Worm (Caenorhabditis elegans) whole organism, early embryonic: ENCODE measurements around the gene C30G12.1.

Source experiments
- aly-1 ChIP-seq: sonication (generic microtip); optimal IDR thresholded peaks from 2 replicates; lab custom pipeline; 2016; ENCODE audit warnings: missing genetic modification characterization, missing compliant biosample characterization
- ama-1 ChIP-seq: fragments of 150-350 bp; optimal IDR thresholded peaks from 2 replicates; lab custom pipeline; 2014
- ceh-36 ChIP-seq: sonication (generic microtip); optimal IDR thresholded peaks from 2 replicates; lab custom pipeline; 2016; ENCODE audit warnings: missing genetic modification characterization, inconsistent platforms, missing compliant biosample characterization
- ets-7 ChIP-seq: sonication (generic microtip); optimal IDR thresholded peaks from 2 replicates; lab custom pipeline; 2016; ENCODE audit warnings: missing genotype, missing genetic modification characterization, missing compliant biosample characterization
- flt-1 ChIP-seq: fragments of 200-800 bp; sonication (Bioruptor generic); IDR thresholded peaks from 2 replicates; pipeline ENCODE4 v1.3.6; 2022; ENCODE audit warnings: missing genetic modification characterization, missing compliant biosample characterization
- hmg-4 ChIP-seq: fragments of 200-800 bp; sonication (Bioruptor generic); optimal IDR thresholded peaks from 2 replicates; lab custom pipeline; 2018; ENCODE audit warnings: mild to moderate bottlenecking, missing genetic modification characterization, missing compliant biosample characterization
- hnd-1 ChIP-seq: sonication (generic microtip); optimal IDR thresholded peaks from 2 replicates; lab custom pipeline; 2016; ENCODE audit warnings: missing genetic modification characterization, missing compliant biosample characterization
- pes-1 ChIP-seq: fragments of 200-800 bp; sonication (Bioruptor generic); IDR thresholded peaks from 2 replicates; pipeline ENCODE4 v1.3.6; 2022; ENCODE audit warnings: missing genetic modification reagents, missing genetic modification characterization, missing compliant biosample characterization
- scrt-1 ChIP-seq: fragments of 200-800 bp; sonication (Bioruptor generic); IDR thresholded peaks from 2 replicates; pipeline ENCODE4 v1.3.6; 2022; ENCODE audit warnings: missing genetic modification characterization, missing compliant biosample characterization
- sea-1 ChIP-seq: fragments of 200-800 bp; sonication (Bioruptor generic); conservative IDR thresholded peaks from 2 replicates; pipeline ENCODE4 v1.3.6; 2022; ENCODE audit warnings: missing genetic modification characterization, missing compliant biosample characterization
- tbx-11 ChIP-seq: fragments of 200-800 bp; sonication (Bioruptor generic); IDR thresholded peaks from 2 replicates; pipeline ENCODE4 v1.3.6; 2022; ENCODE audit warnings: missing genetic modification characterization, missing compliant biosample characterization
- tbx-37 ChIP-seq: fragments of 200-800 bp; sonication (Bioruptor generic); conservative IDR thresholded peaks from 2 replicates; pipeline ENCODE4 v1.3.6; 2022; ENCODE audit warnings: missing genetic modification reagents, missing genetic modification characterization, missing compliant biosample characterization

DNA sequence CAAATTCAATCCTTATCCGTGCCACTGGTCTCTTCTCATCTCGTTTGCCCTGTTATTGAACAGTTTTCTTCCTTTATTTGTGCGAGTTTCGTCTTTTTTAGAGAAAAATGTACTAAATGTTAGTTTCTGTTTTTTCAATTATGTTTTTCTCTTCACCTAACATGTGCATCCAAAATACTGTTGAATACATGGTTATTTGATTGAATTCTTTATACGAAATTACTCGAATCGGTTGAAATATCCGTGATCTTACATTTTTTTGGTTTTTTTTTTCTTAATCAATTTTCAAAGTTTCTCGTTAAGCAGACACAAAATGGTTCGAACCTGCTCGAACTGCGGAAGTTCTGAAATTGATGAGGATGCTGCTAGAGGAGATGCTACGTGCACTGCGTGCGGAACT, 6.4 kb downstream of the C30G12.1 start, which contains the start of gene brf-1:
- TF ChIP-seq hmg-4 (GFP tag; lab: Kevin White, UChicago), result no peak
- no peak for TF ChIP-seq ama-1
- TF ChIP-seq sea-1, result no peak
- TF ChIP-seq aly-1 (tag; lab: Kevin White, UChicago), result no peak
- no peak for TF ChIP-seq tbx-11
- no peak for TF ChIP-seq pes-1 (GFP tag; lab: Robert Waterston, UW)
- no peak for TF ChIP-seq ceh-36 (tag; lab: Kevin White, UChicago)
- TF ChIP-seq scrt-1, result no peak
- no peak for TF ChIP-seq tbx-37 (GFP tag; lab: Robert Waterston, UW)
- no peak for TF ChIP-seq flt-1 (GFP tag; lab: Robert Waterston, UW)
- no peak for TF ChIP-seq ets-7 (tag; lab: Kevin White, UChicago)
- TF ChIP-seq hnd-1 (tag; lab: Kevin White, UChicago), result no peak
